Worm (Caenorhabditis elegans) whole organism, L3 larva: ENCODE results near the gene ngn-1.

ENCODE experiments used
- ama-1 ChIP-seq: fragments of 150-350 bp; optimal IDR thresholded peaks from 2 replicates; lab custom pipeline; 2018
- ceh-82 ChIP-seq: fragments of 150-350 bp; optimal IDR thresholded peaks from 2 replicates; lab custom pipeline; 2014; ENCODE audit warnings: missing biosample characterization, missing genetic modification characterization
- elt-3 ChIP-seq, 3 experiments: fragments of 150-350 bp in 1 of 3; sonication (generic microtip) in 2 of 3; optimal IDR thresholded peaks; 2 replicates in 2 of 3; 4 replicates in 1 of 3; lab custom pipeline; 2014 to 2017; ENCODE audit warnings: missing biosample characterization in 3 of 3, missing genetic modification characterization in 3 of 3
- fkh-10 ChIP-seq: sonication (generic microtip); optimal IDR thresholded peaks from 2 replicates; lab custom pipeline; 2017; ENCODE audit warnings: missing biosample characterization, missing genetic modification reagents, missing genetic modification characterization
- nhr-11 ChIP-seq: fragments of 150-350 bp; optimal IDR thresholded peaks from 2 replicates; lab custom pipeline; 2014; ENCODE audit warnings: missing biosample characterization, missing genetic modification characterization
- nhr-67 ChIP-seq: fragments of 150-350 bp; optimal IDR thresholded peaks from 2 replicates; lab custom pipeline; 2014; ENCODE audit warnings: missing biosample characterization, missing genetic modification characterization
- nhr-76 ChIP-seq: fragments of 150-350 bp; sonication (generic microtip); optimal IDR thresholded peaks from 5 replicates; lab custom pipeline; 2014; ENCODE audit warnings: missing biosample characterization, missing genetic modification characterization
- nhr-77 ChIP-seq: fragments of 150-350 bp; optimal IDR thresholded peaks from 2 replicates; lab custom pipeline; 2014; ENCODE audit warnings: missing biosample characterization, missing genetic modification characterization
- skn-1 ChIP-seq: fragments of 150-350 bp; optimal IDR thresholded peaks from 2 replicates; lab custom pipeline; 2014; ENCODE audit warnings: missing biosample characterization, missing genetic modification characterization
- snpc-4 ChIP-seq: fragments of 150-350 bp; optimal IDR thresholded peaks from 2 replicates; lab custom pipeline; 2014; ENCODE audit warnings: missing biosample characterization, missing genetic modification characterization
- unc-39 ChIP-seq: sonication (generic microtip); optimal IDR thresholded peaks from 4 replicates; lab custom pipeline; 2017; ENCODE audit warnings: missing biosample characterization, missing genetic modification characterization
- unc-62 ChIP-seq: fragments of 150-350 bp; sonication (generic microtip); optimal IDR thresholded peaks from 4 replicates; lab custom pipeline; 2014; ENCODE audit warnings: missing biosample characterization, missing genetic modification reagents, missing genetic modification characterization
- ztf-4 ChIP-seq: fragments of 150-350 bp; optimal IDR thresholded peaks from 2 replicates; lab custom pipeline; 2014; ENCODE audit warnings: missing biosample characterization, missing genetic modification characterization

- no peak for TF ChIP-seq ceh-82
- no peak for TF ChIP-seq elt-3 (tag; optimal IDR thresholded peaks at IDR 0.05; lab: Kevin White, UChicago)
- no peak for TF ChIP-seq ama-1 (lab: Kevin White, UChicago)
- no peak for TF ChIP-seq ztf-4
- no peak for TF ChIP-seq fkh-10 (GFP tag; lab: Kevin White, UChicago)
- TF ChIP-seq nhr-76 (tag; lab: Kevin White, UChicago) = no peak
- no peak for TF ChIP-seq skn-1
- no peak for TF ChIP-seq snpc-4
- TF ChIP-seq unc-62 (GFP tag; lab: Kevin White, UChicago) = no peak
- no peak for TF ChIP-seq nhr-67
- no peak for TF ChIP-seq unc-39 (tag; lab: Kevin White, UChicago)
- TF ChIP-seq nhr-11 (tag; lab: Kevin White, UChicago) = no peak
- TF ChIP-seq nhr-77 (tag; lab: Kevin White, UChicago) = no peak
Measured at ce11 chrIV:2657307-2657706, 29.2 kb upstream of the ngn-1 start.
